Fruit fly (Drosophila melanogaster): ENCODE measurements around the gene CG3061.
A peak's percentile ranks its signal among the peaks of the same experiment; 100 is the strongest.

The CG3061 gene

DNA sequence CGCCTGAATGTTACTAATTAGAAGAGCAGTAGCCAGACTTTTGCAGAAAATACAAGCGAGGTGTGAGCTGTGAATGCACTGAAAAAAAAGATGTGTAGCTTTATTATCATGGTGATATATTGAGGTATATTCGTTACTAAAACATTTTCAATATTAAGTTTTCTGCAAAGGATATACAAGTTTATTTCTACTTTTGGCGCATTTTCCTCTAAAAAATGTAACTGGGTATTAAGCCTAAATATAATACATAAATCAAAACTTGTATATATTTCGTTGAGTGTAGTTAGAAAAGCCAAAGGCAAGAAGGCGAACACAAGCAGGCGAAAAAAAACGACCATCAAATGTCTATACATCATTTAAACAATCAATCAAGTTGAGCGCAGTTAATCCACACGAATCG is 9.5 kb downstream of the CG3061 start (continued):
- TF ChIP-seq MTF-1 (GFP tag; optimal IDR thresholded peaks at IDR 0.05; ENCODE audit: borderline replicate concordance) (no peak), CG18476 (GFP tag; optimal IDR thresholded peaks at IDR 0.05) (no peak), Dp (GFP tag; optimal IDR thresholded peaks at IDR 0.05) (no peak), CG31365 (tag; optimal IDR thresholded peaks at IDR 0.05) (no peak), Kr (GFP tag; optimal IDR thresholded peaks at IDR 0.05) (no peak), CG8290 (GFP tag; optimal IDR thresholded peaks at IDR 0.05) (no peak), CG8290 (tag; optimal IDR thresholded peaks at IDR 0.05) (no peak), hkb (optimal IDR thresholded peaks at IDR 0.05) (no peak), hkb (GFP tag; IDR thresholded peaks at IDR 0.05) (peak; percentile 44; the same call in 1 of the 2 replicates), Sox100B (GFP tag; optimal IDR thresholded peaks at IDR 0.05) (no peak), oc (tag; optimal IDR thresholded peaks at IDR 0.05) (no peak), slbo (GFP tag; IDR thresholded peaks at IDR 0.05) (no peak), Sry-β (GFP tag; optimal IDR thresholded peaks at IDR 0.05) (no peak)

DNA sequence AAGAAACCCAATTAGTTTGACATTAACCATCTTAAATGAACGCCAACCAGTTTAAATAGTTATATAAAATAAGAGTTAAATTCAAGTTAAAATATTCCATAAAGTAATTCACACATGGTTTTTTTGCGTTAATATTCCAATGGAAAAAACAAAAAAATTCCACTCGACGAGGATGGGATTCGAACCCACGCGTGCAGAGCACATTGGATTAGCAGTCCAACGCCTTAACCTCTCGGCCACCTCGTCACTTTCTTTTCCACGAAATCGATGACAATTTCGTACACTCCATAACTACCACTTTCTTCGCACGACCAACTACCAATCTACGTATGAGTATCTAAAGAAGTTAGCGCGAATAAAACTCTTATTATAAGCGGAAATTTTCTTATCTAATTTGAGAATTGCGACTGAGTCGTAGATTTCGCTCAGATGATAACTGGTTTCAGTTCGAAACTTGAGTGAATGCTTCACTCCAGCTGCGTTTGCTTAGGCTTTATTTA is 12.2 kb downstream of the CG3061 start:
- TF ChIP-seq Bdp1 (GFP tag; optimal IDR thresholded peaks at IDR 0.05), result peak; percentile 94
- TF ChIP-seq CG8089 (GFP tag; optimal IDR thresholded peaks at IDR 0.05), result no peak
- TF ChIP-seq danr (GFP tag; IDR thresholded peaks at IDR 0.05), result no peak
- TF ChIP-seq CG11504 (tag; optimal IDR thresholded peaks at IDR 0.05), result no peak
- 0 out of 2 replicates have a peak, but pooled peaks have one; percentile 67 for TF ChIP-seq amos (GFP tag; IDR thresholded peaks at IDR 0.05; ENCODE audit: partially characterized antibody)
- 0 out of 4 replicates have a peak, but pooled peaks have one; percentile 55 for TF ChIP-seq chinmo (GFP tag; IDR thresholded peaks at IDR 0.05; ENCODE audit: partially characterized antibody)
- no peak for TF ChIP-seq shn (GFP tag; optimal IDR thresholded peaks at IDR 0.05)
- peak; percentile 66 for TF ChIP-seq Blimp-1 (GFP tag; optimal IDR thresholded peaks at IDR 0.05)
- TF ChIP-seq sens-2 (GFP tag; IDR thresholded peaks at IDR 0.05), result no peak
- peak; percentile 60 for TF ChIP-seq CG16813 (GFP tag; IDR thresholded peaks at IDR 0.05; ENCODE audit: partially characterized antibody)
- peak; percentile 52; the same call in 1 of the 3 replicates for TF ChIP-seq z (GFP tag; IDR thresholded peaks at IDR 0.05)

DNA sequence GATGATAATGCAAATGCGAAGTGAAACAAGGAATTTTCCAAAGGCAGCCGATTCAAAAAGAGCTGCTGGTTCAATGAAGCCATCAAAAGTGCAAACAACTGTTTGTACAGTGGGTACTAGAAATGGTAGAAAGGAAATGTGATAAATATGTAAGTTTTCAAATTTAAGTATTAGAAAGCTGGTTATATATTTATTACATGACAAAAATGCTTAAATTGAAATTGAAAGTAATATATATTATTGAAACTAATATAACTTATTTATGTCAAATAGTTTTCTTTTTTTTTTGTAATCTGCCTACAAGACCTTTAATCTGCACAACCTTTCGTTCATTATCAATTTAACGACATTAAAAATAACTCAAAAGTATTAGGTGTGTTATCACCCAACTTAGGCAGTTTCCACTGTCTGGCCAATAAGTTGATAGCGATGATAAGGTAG is 16.6 kb downstream of the CG3061 start:
- TF ChIP-seq phol (tag; optimal IDR thresholded peaks at IDR 0.05) (peak; percentile 25), Fer1 (GFP tag; optimal IDR thresholded peaks at IDR 0.05) (peak; percentile 38), Drgx (GFP tag; IDR thresholded peaks at IDR 0.05) (0 out of 2 replicates have a peak, but pooled peaks have one; percentile 8), peb (GFP tag; IDR thresholded peaks at IDR 0.05) (no peak), mam (GFP tag; optimal IDR thresholded peaks at IDR 0.05) (no peak), CG5245 (GFP tag; optimal IDR thresholded peaks at IDR 0.05) (no peak), CG17361 (GFP tag; IDR thresholded peaks at IDR 0.05) (0 out of 3 replicates have a peak, but pooled peaks have one; percentile 33), Doc2 (GFP tag; IDR thresholded peaks at IDR 0.05) (no peak), CG10959 (GFP tag; IDR thresholded peaks at IDR 0.05) (no peak), kah (GFP tag; optimal IDR thresholded peaks at IDR 0.05) (no peak), CG10267 (tag; optimal IDR thresholded peaks at IDR 0.05) (peak; percentile 1), bsh (GFP tag; optimal IDR thresholded peaks at IDR 0.05) (peak in 1 of 2 experiments; percentile 13), lola (GFP tag; optimal IDR thresholded peaks at IDR 0.05) (no peak), slbo (GFP tag; IDR thresholded peaks at IDR 0.05) (peak; percentile 38; the same call in 1 of the 2 replicates), Sox102F (GFP tag; optimal IDR thresholded peaks at IDR 0.05) (peak; percentile 10), CG3847 (GFP tag; IDR thresholded peaks at IDR 0.05) (no peak), CG9215 (GFP tag; IDR thresholded peaks at IDR 0.05) (peak; percentile 19; the same call in 1 of the 2 replicates), pita (GFP tag; optimal IDR thresholded peaks at IDR 0.05) (no peak), grn (GFP tag; optimal IDR thresholded peaks at IDR 0.05) (peak; percentile 45), CG12659 (GFP tag; optimal IDR thresholded peaks at IDR 0.05) (peak; percentile 36), dati (GFP tag; IDR thresholded peaks at IDR 0.05) (no peak), CG33213 (GFP tag; optimal IDR thresholded peaks at IDR 0.05) (no peak), GATAe (GFP tag; conservative IDR thresholded peaks at IDR 0.05) (0 out of 2 replicates have a peak, but pooled peaks have one; percentile 25), CG42726 (GFP tag; IDR thresholded peaks at IDR 0.05; ENCODE audit: partially characterized antibody) (no peak), CG2120 (GFP tag; optimal IDR thresholded peaks at IDR 0.05) (peak; percentile 20)
